Fruit fly (Drosophila melanogaster) whole organism, prepupa: ENCODE data around the gene CG3769.

Experiments
- CG16779 ChIP-seq: fragments of 200-800 bp; sonication (Bioruptor generic); optimal IDR thresholded peaks from 3 replicates; lab custom pipeline; 2017; ENCODE audit warnings: missing biosample characterization, mild to moderate bottlenecking, missing genetic modification characterization
- CG31627 ChIP-seq: fragments of 200-800 bp; sonication (Bioruptor generic); optimal IDR thresholded peaks from 3 replicates; lab custom pipeline; 2016; ENCODE audit warnings: missing biosample characterization, missing genetic modification characterization
- CG34406 ChIP-seq: fragments of 200-800 bp; sonication (Bioruptor generic); optimal IDR thresholded peaks from 3 replicates; lab custom pipeline; 2016; ENCODE audit warnings: missing biosample characterization, missing genetic modification characterization
- Eip93F ChIP-seq: fragments of 200-800 bp; sonication (Bioruptor generic); optimal IDR thresholded peaks from 2 replicates; lab custom pipeline; 2016; ENCODE audit warnings: missing biosample characterization, mild to moderate bottlenecking, missing genetic modification characterization
- Hr38 ChIP-seq: sonication (Bioruptor generic); optimal IDR thresholded peaks from 2 replicates; lab custom pipeline; 2016; ENCODE audit warnings: missing biosample characterization, missing genetic modification characterization
- Hr39 ChIP-seq: fragments of 200-800 bp; sonication (Bioruptor generic); optimal IDR thresholded peaks from 2 replicates; lab custom pipeline; 2016; ENCODE audit warnings: missing biosample characterization, missing genetic modification characterization
- Smox ChIP-seq: fragments of 200-800 bp; sonication (Bioruptor generic); optimal IDR thresholded peaks from 3 replicates; lab custom pipeline; 2016; ENCODE audit warnings: missing biosample characterization, missing genetic modification characterization
- Sox14 ChIP-seq: fragments of 200-800 bp; sonication (Bioruptor generic); optimal IDR thresholded peaks from 3 replicates; lab custom pipeline; 2016; ENCODE audit warnings: missing biosample characterization, missing genetic modification characterization
- Sox15 ChIP-seq: fragments of 200-800 bp; sonication (Bioruptor generic); optimal IDR thresholded peaks from 3 replicates; lab custom pipeline; 2016; ENCODE audit warnings: missing biosample characterization, missing genetic modification characterization
- acj6 ChIP-seq: fragments of 200-800 bp; sonication (Bioruptor generic); optimal IDR thresholded peaks from 3 replicates; lab custom pipeline; 2016; ENCODE audit warnings: missing biosample characterization, missing genetic modification characterization
- eg ChIP-seq: fragments of 200-800 bp; sonication (Bioruptor generic); IDR thresholded peaks from 3 replicates; pipeline ENCODE4 v1.3.6; 2022; ENCODE audit warnings: missing biosample characterization, missing genetic modification characterization
- pdm3 ChIP-seq: fragments of 200-800 bp; sonication (Bioruptor generic); optimal IDR thresholded peaks from 3 replicates; lab custom pipeline; 2016; ENCODE audit warnings: missing biosample characterization, missing genetic modification characterization
- topi ChIP-seq: fragments of 200-800 bp; sonication (Bioruptor generic); optimal IDR thresholded peaks from 3 replicates; lab custom pipeline; 2016; ENCODE audit warnings: missing biosample characterization, missing genetic modification characterization
- vri ChIP-seq: fragments of 200-800 bp; sonication (Bioruptor generic); optimal IDR thresholded peaks from 3 replicates; lab custom pipeline; 2016; ENCODE audit warnings: missing biosample characterization, mild to moderate bottlenecking, missing genetic modification characterization

- TF ChIP-seq eg (GFP tag; lab: Robert Waterston, UW) (no peak), CG34406 (GFP tag; lab: Kevin White, UChicago) (no peak), CG16779 (tag; lab: Kevin White, UChicago) (no peak), Hr38 (GFP tag; lab: Kevin White, UChicago) (no peak), Smox (GFP tag; lab: Kevin White, UChicago) (no peak), Hr39 (GFP tag; lab: Kevin White, UChicago) (no peak), Sox15 (no peak), CG31627 (no peak), Sox14 (GFP tag; lab: Kevin White, UChicago) (no peak), Eip93F (no peak), acj6 (no peak), vri (GFP tag; lab: Kevin White, UChicago) (peak; percentile 34), pdm3 (GFP tag; lab: Kevin White, UChicago) (no peak), topi (GFP tag; lab: Kevin White, UChicago) (no peak)
Observed at dm6 chr2L:9426534-9426933, 8.7 kb upstream of the CG3769 start, which contains the start of gene Fbp2.
